Worm (Caenorhabditis elegans) whole organism, midembryonic: ENCODE results near the gene his-71.

Experiments used
- flt-1 ChIP-seq: fragments of 200-800 bp; sonication (Bioruptor generic); IDR thresholded peaks from 2 replicates; pipeline ENCODE4 v1.3.6; 2022; ENCODE audit warnings: missing genetic modification characterization, missing compliant biosample characterization
- klf-2 ChIP-seq: fragments of 200-800 bp; sonication (Bioruptor generic); conservative IDR thresholded peaks from 2 replicates; pipeline ENCODE4 v1.3.6; 2022; ENCODE audit warnings: missing genetic modification reagents, missing genetic modification characterization, missing compliant biosample characterization
- ref-1 ChIP-seq: fragments of 200-800 bp; sonication (Bioruptor generic); conservative IDR thresholded peaks from 2 replicates; pipeline ENCODE4 v1.3.6; 2022; ENCODE audit warnings: missing genetic modification reagents, missing genetic modification characterization, missing compliant biosample characterization
- tab-1 ChIP-seq: fragments of 200-800 bp; sonication (Bioruptor generic); IDR thresholded peaks from 2 replicates; pipeline ENCODE4 v1.3.6; 2022; ENCODE audit warnings: missing genetic modification characterization, missing compliant biosample characterization

DNA sequence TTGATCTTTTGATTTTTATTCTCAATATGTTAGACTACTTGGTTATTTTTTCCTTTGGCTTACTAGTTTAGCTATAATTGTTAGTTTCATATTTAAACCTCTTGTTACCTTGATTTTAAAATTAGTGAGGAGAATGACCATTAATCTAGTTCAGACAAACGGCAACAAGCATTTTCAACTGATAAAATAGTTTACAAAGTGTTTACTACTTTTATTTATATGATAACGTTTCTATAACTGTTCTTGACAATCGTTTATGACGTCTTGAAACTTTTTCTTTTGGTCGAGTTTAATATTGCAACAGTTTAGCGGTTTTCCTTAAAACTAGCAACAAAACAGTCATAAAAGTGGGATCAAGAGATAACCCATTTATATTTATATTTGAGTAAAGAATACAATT, 6.1 kb downstream of the his-71 start:
- TF ChIP-seq klf-2 (GFP tag; lab: Robert Waterston, UW) = no peak
- no peak for TF ChIP-seq ref-1 (GFP tag; lab: Robert Waterston, UW)
- TF ChIP-seq tab-1 (GFP tag; lab: Robert Waterston, UW) = no peak
- TF ChIP-seq flt-1 (GFP tag; lab: Robert Waterston, UW) = no peak
